Fruit fly (Drosophila melanogaster) whole organism, prepupa: ENCODE measurements around the gene CG11454.

Experiments used
- CG15336 ChIP-seq: fragments of 200-800 bp; sonication (Bioruptor generic); IDR thresholded peaks from 2 replicates; pipeline ENCODE4 v1.3.6; 2022; ENCODE audit warnings: missing biosample characterization, missing genetic modification characterization
- CG1621 ChIP-seq: fragments of 200-800 bp; sonication (Bioruptor generic); optimal IDR thresholded peaks from 3 replicates; lab custom pipeline; 2018; ENCODE audit warnings: missing biosample characterization, mild to moderate bottlenecking, missing genetic modification characterization
- CG16779 ChIP-seq: fragments of 200-800 bp; sonication (Bioruptor generic); optimal IDR thresholded peaks from 3 replicates; lab custom pipeline; 2017; ENCODE audit warnings: missing biosample characterization, mild to moderate bottlenecking, missing genetic modification characterization
- CG6163 ChIP-seq: fragments of 200-800 bp; sonication (Bioruptor generic); IDR thresholded peaks from 3 replicates; pipeline ENCODE4 v1.3.6; 2022; ENCODE audit warnings: missing biosample characterization, missing genetic modification characterization
- CG6276 ChIP-seq: fragments of 200-800 bp; sonication (Bioruptor generic); optimal IDR thresholded peaks from 2 replicates; lab custom pipeline; 2017; ENCODE audit warnings: missing biosample characterization, mild to moderate bottlenecking, missing genetic modification characterization
- CG6792 ChIP-seq: fragments of 200-800 bp; sonication (Bioruptor generic); optimal IDR thresholded peaks from 3 replicates; lab custom pipeline; 2016; ENCODE audit warnings: missing biosample characterization, missing genetic modification characterization
- CG6854 ChIP-seq: fragments of 200-800 bp; sonication (Bioruptor generic); optimal IDR thresholded peaks from 2 replicates; lab custom pipeline; 2017; ENCODE audit warnings: missing biosample characterization, mild to moderate bottlenecking, missing genetic modification characterization
- CG7368 ChIP-seq: fragments of 200-800 bp; sonication (Bioruptor generic); optimal IDR thresholded peaks from 3 replicates; lab custom pipeline; 2016; ENCODE audit warnings: missing biosample characterization, missing genetic modification characterization
- CG8119 ChIP-seq: fragments of 200-800 bp; sonication (Bioruptor generic); IDR thresholded peaks from 3 replicates; pipeline ENCODE4 v1.3.6; 2022; ENCODE audit warnings: missing biosample characterization, missing genetic modification characterization
- CG8632 ChIP-seq: fragments of 200-800 bp; sonication (Bioruptor generic); optimal IDR thresholded peaks from 3 replicates; lab custom pipeline; 2016; ENCODE audit warnings: missing biosample characterization, missing genetic modification characterization
- Eip78C ChIP-seq: fragments of 200-800 bp; sonication (Bioruptor generic); peaks from one replicate; lab custom pipeline; 2016; ENCODE audit warnings: missing biosample characterization, missing genetic modification characterization
- Gug ChIP-seq: fragments of 200-800 bp; sonication (Bioruptor generic); IDR thresholded peaks from 2 replicates; pipeline ENCODE4 v1.3.6; 2022; ENCODE audit warnings: missing biosample characterization, missing genetic modification characterization
- Hr38 ChIP-seq: sonication (Bioruptor generic); optimal IDR thresholded peaks from 2 replicates; lab custom pipeline; 2016; ENCODE audit warnings: missing biosample characterization, missing genetic modification characterization
- Hr39 ChIP-seq: fragments of 200-800 bp; sonication (Bioruptor generic); optimal IDR thresholded peaks from 2 replicates; lab custom pipeline; 2016; ENCODE audit warnings: missing biosample characterization, missing genetic modification characterization
- Met ChIP-seq: fragments of 200-800 bp; sonication (Bioruptor generic); optimal IDR thresholded peaks from 3 replicates; lab custom pipeline; 2016; ENCODE audit warnings: missing biosample characterization, missing genetic modification characterization
- OdsH ChIP-seq: fragments of 200-800 bp; sonication (Bioruptor generic); optimal IDR thresholded peaks from 3 replicates; lab custom pipeline; 2016; ENCODE audit warnings: missing biosample characterization, missing genetic modification characterization
- Sox14 ChIP-seq: fragments of 200-800 bp; sonication (Bioruptor generic); optimal IDR thresholded peaks from 3 replicates; lab custom pipeline; 2016; ENCODE audit warnings: missing biosample characterization, missing genetic modification characterization
- acj6 ChIP-seq: fragments of 200-800 bp; sonication (Bioruptor generic); optimal IDR thresholded peaks from 3 replicates; lab custom pipeline; 2016; ENCODE audit warnings: missing biosample characterization, missing genetic modification characterization
- cyc ChIP-seq: fragments of 200-800 bp; sonication (Bioruptor generic); optimal IDR thresholded peaks from 3 replicates; lab custom pipeline; 2016; ENCODE audit warnings: missing biosample characterization, missing genetic modification characterization
- dac ChIP-seq: fragments of 200-800 bp; sonication (Bioruptor generic); optimal IDR thresholded peaks from 2 replicates; lab custom pipeline; 2017; ENCODE audit warnings: missing biosample characterization, mild to moderate bottlenecking, missing genetic modification characterization
- esn ChIP-seq: fragments of 200-800 bp; sonication (Bioruptor generic); optimal IDR thresholded peaks from 2 replicates; lab custom pipeline; 2016; ENCODE audit warnings: missing biosample characterization, mild to moderate bottlenecking, missing genetic modification characterization, moderate library complexity
- fd59A ChIP-seq: fragments of 200-800 bp; sonication (Bioruptor generic); optimal IDR thresholded peaks from 2 replicates; lab custom pipeline; 2017; ENCODE audit warnings: missing biosample characterization, mild to moderate bottlenecking, missing genetic modification characterization, missing genetic modification reagents
- fkh ChIP-seq: fragments of 200-800 bp; sonication (Bioruptor generic); optimal IDR thresholded peaks from 3 replicates; lab custom pipeline; 2017; ENCODE audit warnings: missing biosample characterization, mild to moderate bottlenecking, missing genetic modification characterization, moderate library complexity
- lz ChIP-seq: fragments of 200-800 bp; sonication (Bioruptor generic); optimal IDR thresholded peaks from 3 replicates; lab custom pipeline; 2016; ENCODE audit warnings: missing biosample characterization, missing genetic modification characterization
- net ChIP-seq: fragments of 200-800 bp; sonication (Bioruptor generic); optimal IDR thresholded peaks from 3 replicates; lab custom pipeline; 2016; ENCODE audit warnings: missing biosample characterization, missing genetic modification characterization
- pdm3 ChIP-seq: fragments of 200-800 bp; sonication (Bioruptor generic); optimal IDR thresholded peaks from 3 replicates; lab custom pipeline; 2016; ENCODE audit warnings: missing biosample characterization, missing genetic modification characterization
- spab ChIP-seq: fragments of 200-800 bp; sonication (Bioruptor generic); optimal IDR thresholded peaks from 2 replicates; lab custom pipeline; 2017; ENCODE audit warnings: missing biosample characterization, mild to moderate bottlenecking, missing genetic modification characterization, missing genetic modification reagents
- svp ChIP-seq: fragments of 200-800 bp; sonication (Bioruptor generic); peaks from one replicate; lab custom pipeline; 2016; ENCODE audit warnings: missing biosample characterization, missing genetic modification characterization
- topi ChIP-seq: fragments of 200-800 bp; sonication (Bioruptor generic); optimal IDR thresholded peaks from 3 replicates; lab custom pipeline; 2016; ENCODE audit warnings: missing biosample characterization, missing genetic modification characterization
- vri ChIP-seq: fragments of 200-800 bp; sonication (Bioruptor generic); optimal IDR thresholded peaks from 3 replicates; lab custom pipeline; 2016; ENCODE audit warnings: missing biosample characterization, mild to moderate bottlenecking, missing genetic modification characterization

Gene CG11454

DNA sequence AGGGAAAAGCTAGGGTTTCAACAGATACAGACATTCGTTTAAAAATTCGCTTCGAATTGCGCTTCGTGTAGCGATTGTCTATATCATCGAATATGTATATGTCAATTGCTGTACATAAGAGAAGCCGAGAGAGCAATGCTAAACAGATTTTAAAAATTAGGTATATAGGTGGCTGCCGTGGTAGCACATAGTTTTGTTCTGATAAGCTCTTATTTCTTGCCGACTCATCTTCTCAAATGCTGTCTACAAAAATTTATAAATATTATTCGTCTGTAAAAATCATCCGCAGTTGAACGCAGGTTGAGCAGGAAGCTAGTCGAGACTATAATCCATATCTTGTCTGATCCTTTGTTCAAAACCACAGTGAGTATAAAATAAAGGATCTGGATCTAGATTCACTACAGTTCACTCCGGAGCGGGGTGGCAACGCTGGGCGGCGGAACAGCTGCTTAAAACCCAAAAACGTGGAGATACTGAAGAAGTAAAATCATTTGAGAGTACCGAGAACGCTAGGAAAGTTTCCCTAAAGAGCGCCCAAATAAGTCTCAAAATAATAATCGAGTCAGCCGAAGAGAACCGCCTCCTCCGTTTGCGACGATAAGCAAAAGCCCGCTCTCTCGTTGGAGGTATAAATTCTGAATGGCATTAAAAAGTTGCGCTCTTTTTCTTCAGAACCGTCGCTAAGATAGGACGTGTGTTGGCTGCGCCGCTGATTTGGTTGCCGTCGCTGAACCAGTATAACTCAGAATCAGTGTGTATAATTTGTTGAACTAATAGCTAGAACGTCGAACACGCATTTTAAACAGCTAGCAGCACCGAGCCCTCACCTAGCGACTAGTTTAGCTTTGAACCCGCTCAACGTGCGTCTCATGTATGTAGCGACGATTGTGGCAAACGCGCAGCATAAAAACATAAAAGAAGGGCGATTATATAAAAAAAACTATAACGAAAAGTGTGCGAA lies 35.4 kb upstream of the CG11454 start:
- TF ChIP-seq CG6854 (GFP tag; lab: Kevin White, UChicago) = peak; percentile 71
- peak; percentile 6 for TF ChIP-seq esn
- no peak for TF ChIP-seq pdm3 (GFP tag; lab: Kevin White, UChicago)
- peak; percentile 86 for TF ChIP-seq Sox14 (GFP tag; lab: Kevin White, UChicago)
- no peak for TF ChIP-seq CG6163 (GFP tag; lab: Robert Waterston, UW)
- TF ChIP-seq Eip78C (GFP tag; lab: Kevin White, UChicago) = peak; percentile 47
- TF ChIP-seq, all 60 proteins: peak for 4

DNA sequence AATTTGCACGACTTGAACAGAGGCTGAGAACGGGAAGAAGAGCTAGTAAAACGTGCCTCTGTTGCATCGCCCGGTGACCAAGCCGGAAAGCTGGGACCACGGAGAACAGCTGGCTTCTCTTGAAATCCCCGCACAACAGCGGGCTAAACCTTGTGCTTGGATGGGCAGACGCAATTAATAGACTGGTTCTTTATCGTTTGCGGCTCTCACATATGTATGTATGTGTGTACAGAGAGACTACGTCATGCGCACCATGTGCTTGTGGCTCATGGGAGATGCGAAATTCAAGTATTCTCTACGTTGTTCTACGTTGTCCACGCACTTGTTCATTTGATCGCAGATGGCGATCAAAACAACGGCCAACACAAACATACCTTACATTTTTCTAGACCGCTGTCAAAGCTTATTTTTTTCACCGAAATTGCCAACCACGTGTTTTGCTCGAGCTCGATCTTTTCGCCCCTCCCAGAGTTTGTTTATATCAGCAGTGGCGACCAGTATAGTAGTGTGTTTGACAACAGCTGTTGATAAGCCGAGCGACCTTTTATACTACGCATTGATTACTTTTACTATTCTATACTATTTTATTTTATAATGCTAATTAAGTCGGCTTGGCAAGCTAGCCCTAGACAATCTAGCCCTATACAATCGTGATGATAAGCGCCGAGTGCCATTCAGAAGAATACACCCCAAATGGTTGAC lies 33.9 kb upstream of the CG11454 start:
- TF ChIP-seq OdsH (GFP tag; lab: Kevin White, UChicago) (no peak), CG1621 (tag; lab: Kevin White, UChicago) (peak; percentile 85), fkh (GFP tag; lab: Kevin White, UChicago) (peak; percentile 32), CG15336 (GFP tag; lab: Robert Waterston, UW) (0 out of 2 replicates have a peak, but pooled peaks have one; percentile 36), svp (GFP tag; lab: Kevin White, UChicago) (peak; percentile 68)

DNA sequence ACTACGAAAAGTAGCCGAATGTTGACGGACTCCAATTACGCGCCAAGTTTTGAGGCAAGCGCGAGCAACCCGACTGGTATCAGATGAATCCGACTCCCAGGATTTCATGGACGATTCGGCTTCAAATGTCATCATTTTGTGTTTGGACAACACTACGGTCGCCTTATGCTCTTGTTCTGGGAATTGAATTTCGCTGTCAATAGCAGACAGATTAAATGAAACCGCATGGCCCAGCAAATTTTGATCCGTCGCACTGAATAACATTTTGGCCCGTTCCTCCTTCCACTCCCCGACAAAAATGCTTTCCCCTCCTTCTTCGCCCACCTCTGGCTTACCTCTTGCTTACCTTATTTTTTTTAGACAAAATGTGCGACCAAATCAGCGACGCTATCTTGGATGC lies 33.1 kb upstream of the CG11454 start:
- TF ChIP-seq dac (GFP tag; lab: Kevin White, UChicago) = no peak
- TF ChIP-seq Hr38 (GFP tag; lab: Kevin White, UChicago) = no peak
- TF ChIP-seq CG6276 (GFP tag; lab: Kevin White, UChicago) = no peak
- TF ChIP-seq CG7368 = no peak
- TF ChIP-seq acj6 (GFP tag; lab: Kevin White, UChicago) = no peak
- no peak for TF ChIP-seq Met (GFP tag; lab: Kevin White, UChicago)
- TF ChIP-seq topi (GFP tag; lab: Kevin White, UChicago) = no peak
- TF ChIP-seq lz (GFP tag; lab: Kevin White, UChicago) = no peak
- TF ChIP-seq cyc (GFP tag; lab: Kevin White, UChicago) = no peak
- TF ChIP-seq Gug = no peak
- no peak for TF ChIP-seq Sox14 (GFP tag; lab: Kevin White, UChicago)
- TF ChIP-seq CG16779 = no peak
- no peak for TF ChIP-seq vri
- TF ChIP-seq CG15336 (GFP tag; lab: Robert Waterston, UW) = no peak
- no peak for TF ChIP-seq svp (GFP tag; lab: Kevin White, UChicago)
- TF ChIP-seq fd59A (GFP tag; lab: Kevin White, UChicago) = no peak
- TF ChIP-seq CG8632 (GFP tag; lab: Kevin White, UChicago) = no peak
- no peak for TF ChIP-seq net (GFP tag; lab: Kevin White, UChicago)
- TF ChIP-seq spab (GFP tag; lab: Kevin White, UChicago) = no peak
- no peak for TF ChIP-seq CG8119 (GFP tag; lab: Robert Waterston, UW)

DNA sequence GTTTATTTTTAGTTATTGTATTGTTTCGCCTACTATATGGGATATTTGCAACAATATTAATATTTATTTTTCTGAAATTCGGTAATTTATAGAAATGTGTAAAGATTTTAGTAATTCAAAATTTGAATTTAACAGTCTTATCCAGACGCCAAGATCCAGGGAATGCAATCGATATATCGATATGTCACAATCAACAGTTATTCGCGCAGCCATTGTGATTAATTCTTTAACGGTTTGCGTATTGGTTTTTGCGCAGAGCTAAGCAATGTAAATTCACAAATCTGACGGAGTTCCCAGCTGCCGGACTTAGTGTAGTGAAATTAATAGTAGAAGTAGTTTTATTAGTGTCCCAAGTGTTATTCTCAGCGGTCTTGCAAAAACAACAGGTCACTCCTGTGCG lies 28.7 kb upstream of the CG11454 start, which contains the start of gene ND-15:
Gene ND-15 (plus strand): TSS at position 298 of the 400 bp plus-strand sequence.
- TF ChIP-seq svp (GFP tag; lab: Kevin White, UChicago) = peak; percentile 21
- TF ChIP-seq CG6792 (GFP tag; lab: Kevin White, UChicago) = no peak

DNA sequence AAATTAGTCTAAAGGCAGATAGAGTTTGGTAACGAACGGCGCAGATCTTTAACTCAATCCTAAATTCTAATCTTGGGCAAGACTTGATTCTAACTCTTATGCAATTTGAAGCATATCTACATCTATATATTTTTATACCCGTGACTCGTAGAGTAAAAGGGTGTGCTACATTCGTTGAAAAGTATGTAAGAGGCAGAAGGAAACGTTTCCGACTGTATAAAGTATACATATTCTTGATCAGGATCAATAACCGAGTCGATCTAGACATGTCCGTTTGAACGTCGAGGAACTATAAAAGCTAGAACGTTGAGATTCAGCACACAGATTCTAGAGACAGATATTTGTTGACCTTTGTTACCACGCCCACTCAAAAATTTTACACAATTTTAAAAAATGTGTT lies 26.7 kb upstream of the CG11454 start, which contains the start of gene CG13694:
Gene CG13694 (minus strand): TSS at position 101 of the 400 bp plus-strand sequence.
- no peak for TF ChIP-seq Hr39 (GFP tag; lab: Kevin White, UChicago)
- no peak for TF ChIP-seq CG1621 (tag; lab: Kevin White, UChicago)
